Fruit fly (Drosophila melanogaster): ENCODE data around the gene up.

Gene up

dm6 chrX:13634254-13634999, 32.0 kb upstream of the up start (continued):
- 0 out of 2 replicates have a peak, but pooled peaks have one; percentile 16 for TF ChIP-seq toy (GFP tag; IDR thresholded peaks at IDR 0.05)
- peak; percentile 32 for TF ChIP-seq CG17385 (GFP tag; optimal IDR thresholded peaks at IDR 0.05)
- TF ChIP-seq Fer1 (GFP tag; optimal IDR thresholded peaks at IDR 0.05) = peak; percentile 80
- no peak for TF ChIP-seq unpg (GFP tag; optimal IDR thresholded peaks at IDR 0.05)
- no peak for TF ChIP-seq ap (GFP tag; IDR thresholded peaks at IDR 0.05)
- peak; percentile 14 for TF ChIP-seq CG9609 (GFP tag; optimal IDR thresholded peaks at IDR 0.05)
- peak; percentile 34 for TF ChIP-seq CG15269 (tag; optimal IDR thresholded peaks at IDR 0.05)
- peak; percentile 27 for TF ChIP-seq Myb (GFP tag; optimal IDR thresholded peaks at IDR 0.05)
- TF ChIP-seq Atf3 (GFP tag; optimal IDR thresholded peaks at IDR 0.05) = peak; percentile 25
- TF ChIP-seq CG3995 (GFP tag; optimal IDR thresholded peaks at IDR 0.05) = no peak
- TF ChIP-seq caup (GFP tag; optimal IDR thresholded peaks at IDR 0.05; ENCODE audit: severe bottlenecking) = peak; percentile 71
- peak in 1 of 2 experiments; percentile 20 for TF ChIP-seq Eip74EF (GFP tag; optimal IDR thresholded peaks at IDR 0.05)
- TF ChIP-seq Sox102F (GFP tag; optimal IDR thresholded peaks at IDR 0.05) = peak; percentile 21
- TF ChIP-seq zfh2 (GFP tag; optimal IDR thresholded peaks at IDR 0.05) = peak; percentile 71
- peak; percentile 63 for TF ChIP-seq CG10209 (GFP tag; optimal IDR thresholded peaks at IDR 0.05)
- peak; percentile 40; the same call in 1 of the 2 replicates for TF ChIP-seq CG31441 (GFP tag; IDR thresholded peaks at IDR 0.05)
- peak; percentile 44; the same call in 1 of the 3 replicates for TF ChIP-seq otp (GFP tag; IDR thresholded peaks at IDR 0.05)
- TF ChIP-seq CG4730 (GFP tag; IDR thresholded peaks at IDR 0.05) = 0 out of 2 replicates have a peak, but pooled peaks have one; percentile 16
- TF ChIP-seq CG16815 (GFP tag; optimal IDR thresholded peaks at IDR 0.05) = peak; percentile 29
- TF ChIP-seq Elba2 (GFP tag; optimal IDR thresholded peaks at IDR 0.05) = no peak
- no peak for TF ChIP-seq Rx (GFP tag; IDR thresholded peaks at IDR 0.05)
- TF ChIP-seq Ets65A (GFP tag) = peak; percentile 92
- peak; percentile 36 for TF ChIP-seq Asciz (GFP tag; optimal IDR thresholded peaks at IDR 0.05)
- TF ChIP-seq B-H2 (GFP tag; optimal IDR thresholded peaks at IDR 0.05) = peak; percentile 38
- peak; percentile 2 for TF ChIP-seq Mes4 (GFP tag; optimal IDR thresholded peaks at IDR 0.05)
- peak; percentile 39; the same call in 1 of the 2 replicates for TF ChIP-seq onecut (GFP tag; IDR thresholded peaks at IDR 0.05)
- no peak for TF ChIP-seq CG13123 (GFP tag; optimal IDR thresholded peaks at IDR 0.05)
- TF ChIP-seq CG13296 (GFP tag; optimal IDR thresholded peaks at IDR 0.05) = peak; percentile 80
- TF ChIP-seq pros (GFP tag; optimal IDR thresholded peaks at IDR 0.05) = no peak
- no peak for TF ChIP-seq Dp (GFP tag; optimal IDR thresholded peaks at IDR 0.05)
- TF ChIP-seq CG11398 (GFP tag; optimal IDR thresholded peaks at IDR 0.05) = peak; percentile 24
- TF ChIP-seq CG32772 (GFP tag; IDR thresholded peaks at IDR 0.05) = no peak
- no peak for TF ChIP-seq jing (GFP tag; optimal IDR thresholded peaks at IDR 0.05)
- TF ChIP-seq schlank (tag; optimal IDR thresholded peaks at IDR 0.05) = peak; percentile 55
- peak; percentile 89 for TF ChIP-seq CG10543 (GFP tag; optimal IDR thresholded peaks at IDR 0.05)
- peak; percentile 41 for TF ChIP-seq CG9817 (tag; optimal IDR thresholded peaks at IDR 0.05)
- TF ChIP-seq CG12391 (tag; optimal IDR thresholded peaks at IDR 0.05) = no peak
- no peak for TF ChIP-seq CG10959 (GFP tag; IDR thresholded peaks at IDR 0.05)
- TF ChIP-seq az2 (GFP tag; optimal IDR thresholded peaks at IDR 0.05) = no peak
- no peak for TF ChIP-seq CG4360 (GFP tag; IDR thresholded peaks at IDR 0.05)
- TF ChIP-seq Hr78 (GFP tag; optimal IDR thresholded peaks at IDR 0.05) = no peak
- TF ChIP-seq grau (tag; optimal IDR thresholded peaks at IDR 0.05) = peak; percentile 54
- peak; percentile 3 for TF ChIP-seq slou (GFP tag; optimal IDR thresholded peaks at IDR 0.05)
- peak; percentile 33 for TF ChIP-seq CrebB (tag; optimal IDR thresholded peaks at IDR 0.05)
- TF ChIP-seq maf-S (GFP tag; optimal IDR thresholded peaks at IDR 0.05) = peak; percentile 17
- peak; percentile 39 for TF ChIP-seq Dek (tag; optimal IDR thresholded peaks at IDR 0.05)
- TF ChIP-seq HmgZ (tag; optimal IDR thresholded peaks at IDR 0.05) = peak; percentile 38
- peak; percentile 31; the same call in 2 of the 4 replicates for TF ChIP-seq Gug (GFP tag; IDR thresholded peaks at IDR 0.05)
- peak; percentile 65 for TF ChIP-seq Meics (GFP tag; optimal IDR thresholded peaks at IDR 0.05)
